Worm (Caenorhabditis elegans) whole organism, L1 larva: ENCODE measurements around the gene sir-2.3.

Source experiments
- blmp-1 ChIP-seq: fragments of 150-350 bp; optimal IDR thresholded peaks from 2 replicates; lab custom pipeline; 2014; ENCODE audit warnings: missing biosample characterization, missing genetic modification characterization
- ceh-88 ChIP-seq: fragments of 200-800 bp; sonication (Bioruptor generic); IDR thresholded peaks from 2 replicates; pipeline ENCODE4 v1.3.6; 2022; ENCODE audit warnings: missing genetic modification characterization, missing compliant biosample characterization
- ceh-90 ChIP-seq: sonication (generic microtip); optimal IDR thresholded peaks from 2 replicates; lab custom pipeline; 2016; ENCODE audit warnings: missing genetic modification characterization, missing compliant biosample characterization
- efl-1 ChIP-seq, 4 experiments: fragments of 150-350 bp; optimal IDR thresholded peaks in 3 of 4; peaks in 1 of 4; 1 replicate in 1 of 4; 2 replicates in 3 of 4; lab custom pipeline; 2014; ENCODE audit warnings: missing biosample characterization in 2 of 4, missing genetic modification characterization in 2 of 4, missing genetic modification reagents in 2 of 4
- efl-3 ChIP-seq: fragments of 200-800 bp; sonication (Bioruptor generic); optimal IDR thresholded peaks from 2 replicates; lab custom pipeline; 2018; ENCODE audit warnings: mild to moderate bottlenecking, missing genetic modification characterization, missing compliant biosample characterization
- egl-13 ChIP-seq: sonication (generic microtip); optimal IDR thresholded peaks from 2 replicates; lab custom pipeline; 2016; ENCODE audit warnings: missing genotype, missing genetic modification reagents, missing genetic modification characterization, missing compliant biosample characterization
- egl-27 ChIP-seq, 2 experiments: fragments of 150-350 bp in 1 of 2; sonication (generic microtip); optimal IDR thresholded peaks; 3 replicates each; lab custom pipeline; 2017 to 2018; ENCODE audit warnings: missing biosample characterization in 2 of 2, missing genetic modification characterization in 2 of 2, missing genetic modification reagents in 2 of 2
- elt-2 ChIP-seq: sonication (generic microtip); optimal IDR thresholded peaks from 2 replicates; lab custom pipeline; 2016; ENCODE audit warnings: missing genetic modification characterization, mild to moderate bottlenecking, inconsistent platforms, missing compliant biosample characterization, missing genetic modification reagents
- elt-3 ChIP-seq, 6 experiments: fragments of 150-350 bp in 1 of 6; sonication (generic microtip); optimal IDR thresholded peaks; 2 replicates each; lab custom pipeline; 2017 to 2018; ENCODE audit warnings: missing biosample characterization in 6 of 6, missing genetic modification characterization in 6 of 6, inconsistent platforms in 1 of 6
- ets-5 ChIP-seq: fragments of 200-800 bp; sonication (Bioruptor generic); IDR thresholded peaks from 2 replicates; pipeline ENCODE4 v1.3.6; 2022; ENCODE audit warnings: missing genetic modification characterization, missing compliant biosample characterization
- fkh-4 ChIP-seq: sonication (generic microtip); optimal IDR thresholded peaks from 2 replicates; lab custom pipeline; 2016; ENCODE audit warnings: missing compliant biosample characterization, missing genetic modification characterization, borderline replicate concordance
- fkh-8 ChIP-seq: sonication (generic microtip); optimal IDR thresholded peaks from 2 replicates; lab custom pipeline; 2016; ENCODE audit warnings: mild to moderate bottlenecking, missing genetic modification characterization, missing compliant biosample characterization
- hlh-4 ChIP-seq: sonication (generic microtip); optimal IDR thresholded peaks from 2 replicates; lab custom pipeline; 2016; ENCODE audit warnings: mild to moderate bottlenecking, missing genetic modification characterization, missing compliant biosample characterization
- hpl-2 ChIP-seq: fragments of 150-350 bp; optimal IDR thresholded peaks from 2 replicates; lab custom pipeline; 2014; ENCODE audit warnings: missing biosample characterization, missing genetic modification reagents, missing genetic modification characterization
- isw-1 ChIP-seq: fragments of 200-800 bp; sonication (Bioruptor generic); IDR thresholded peaks from 2 replicates; pipeline ENCODE4 v1.3.6; 2022; ENCODE audit warnings: missing genetic modification characterization, missing compliant biosample characterization
- jun-1 ChIP-seq: fragments of 150-350 bp; optimal IDR thresholded peaks from 2 replicates; lab custom pipeline; 2014; ENCODE audit warnings: missing biosample characterization, missing genetic modification reagents, missing genetic modification characterization
- lin-13 ChIP-seq: fragments of 150-350 bp; optimal IDR thresholded peaks from 2 replicates; lab custom pipeline; 2014; ENCODE audit warnings: missing biosample characterization, missing genetic modification reagents, missing genetic modification characterization
- lin-14 ChIP-seq: fragments of 200-800 bp; sonication (Bioruptor generic); optimal IDR thresholded peaks from 2 replicates; lab custom pipeline; 2018; ENCODE audit warnings: mild to moderate bottlenecking, missing genetic modification characterization, moderate library complexity, missing compliant biosample characterization
- lsy-2 ChIP-seq, 2 experiments: fragments of 150-350 bp; optimal IDR thresholded peaks; 2 replicates each; lab custom pipeline; 2014; ENCODE audit warnings: missing biosample characterization in 2 of 2, missing genetic modification characterization in 2 of 2
- mab-9 ChIP-seq: fragments of 200-800 bp; sonication (Bioruptor generic); IDR thresholded peaks from 2 replicates; pipeline ENCODE4 v1.3.6; 2022; ENCODE audit warnings: missing genetic modification reagents, missing genetic modification characterization, missing compliant biosample characterization
- mef-2 ChIP-seq: fragments of 150-350 bp; optimal IDR thresholded peaks from 2 replicates; lab custom pipeline; 2014; ENCODE audit warnings: missing biosample characterization, missing genetic modification characterization
- nhr-11 ChIP-seq: fragments of 150-350 bp; optimal IDR thresholded peaks from 2 replicates; lab custom pipeline; 2014; ENCODE audit warnings: missing biosample characterization, missing genetic modification characterization
- nhr-12 ChIP-seq: sonication (generic microtip); optimal IDR thresholded peaks from 2 replicates; lab custom pipeline; 2017; ENCODE audit warnings: missing biosample characterization, missing genetic modification characterization
- nhr-20 ChIP-seq: sonication (generic microtip); optimal IDR thresholded peaks from 2 replicates; lab custom pipeline; 2016; ENCODE audit warnings: mild to moderate bottlenecking, missing genetic modification characterization, missing compliant biosample characterization
- nhr-237 ChIP-seq: fragments of 150-350 bp; optimal IDR thresholded peaks from 2 replicates; lab custom pipeline; 2014; ENCODE audit warnings: missing biosample characterization, missing genetic modification characterization
- nhr-28 ChIP-seq: fragments of 150-350 bp; optimal IDR thresholded peaks from 2 replicates; lab custom pipeline; 2014; ENCODE audit warnings: missing biosample characterization, missing genetic modification characterization
- nhr-47 ChIP-seq: sonication (generic microtip); optimal IDR thresholded peaks from 2 replicates; lab custom pipeline; 2016; ENCODE audit warnings: mild to moderate bottlenecking, missing genetic modification characterization, moderate library complexity, missing compliant biosample characterization
- nhr-71 ChIP-seq: sonication (generic microtip); optimal IDR thresholded peaks from 2 replicates; lab custom pipeline; 2016; ENCODE audit warnings: mild to moderate bottlenecking, missing genetic modification characterization, moderate library complexity, missing compliant biosample characterization
- nhr-76 ChIP-seq: sonication (generic microtip); optimal IDR thresholded peaks from 2 replicates; lab custom pipeline; 2017; ENCODE audit warnings: missing biosample characterization, missing genetic modification characterization
- nhr-84 ChIP-seq: sonication (generic microtip); optimal IDR thresholded peaks from 2 replicates; lab custom pipeline; 2017; ENCODE audit warnings: missing biosample characterization, missing genetic modification characterization
- nhr-85 ChIP-seq: sonication (generic microtip); peaks from one replicate; lab custom pipeline; 2016; ENCODE audit warnings: missing genetic modification characterization, inconsistent platforms, missing compliant biosample characterization
- pag-3 ChIP-seq: sonication (generic microtip); optimal IDR thresholded peaks from 2 replicates; lab custom pipeline; 2017; ENCODE audit warnings: missing genetic modification characterization, mild to moderate bottlenecking, missing compliant biosample characterization, antibody characterized with exemption, borderline replicate concordance; ENCODE audit not compliant: insufficient read depth
- pax-3 ChIP-seq: fragments of 200-800 bp; sonication (Bioruptor generic); optimal IDR thresholded peaks from 2 replicates; lab custom pipeline; 2018; ENCODE audit warnings: mild to moderate bottlenecking, missing genetic modification characterization, moderate library complexity, missing compliant biosample characterization
- pqm-1 ChIP-seq: sonication (generic microtip); optimal IDR thresholded peaks from 3 replicates; lab custom pipeline; 2017; ENCODE audit warnings: missing biosample characterization, missing genetic modification characterization
- rnt-1 ChIP-seq: sonication (generic microtip); optimal IDR thresholded peaks from 2 replicates; lab custom pipeline; 2016; ENCODE audit warnings: mild to moderate bottlenecking, missing genetic modification characterization, moderate library complexity, missing compliant biosample characterization
- skn-1 ChIP-seq: fragments of 150-350 bp; optimal IDR thresholded peaks from 2 replicates; lab custom pipeline; 2014; ENCODE audit warnings: missing biosample characterization, missing genetic modification characterization
- snu-23 ChIP-seq: sonication (generic microtip); optimal IDR thresholded peaks from 2 replicates; lab custom pipeline; 2016; ENCODE audit warnings: missing genetic modification characterization, missing compliant biosample characterization
- sup-37 ChIP-seq: fragments of 200-800 bp; sonication (Bioruptor generic); optimal IDR thresholded peaks from 2 replicates; lab custom pipeline; 2018; ENCODE audit warnings: mild to moderate bottlenecking, missing genetic modification characterization, missing compliant biosample characterization
- tbx-2 ChIP-seq: sonication (generic microtip); optimal IDR thresholded peaks from 2 replicates; lab custom pipeline; 2016; ENCODE audit warnings: missing genetic modification characterization, missing compliant biosample characterization
- unc-30 ChIP-seq: sonication (generic microtip); optimal IDR thresholded peaks from 2 replicates; lab custom pipeline; 2017; ENCODE audit warnings: missing biosample characterization, missing genetic modification characterization
- unc-62 ChIP-seq: fragments of 150-350 bp; optimal IDR thresholded peaks from 2 replicates; lab custom pipeline; 2014; ENCODE audit warnings: missing biosample characterization, missing genetic modification reagents, missing genetic modification characterization
- xbp-1 ChIP-seq: sonication (generic microtip); optimal IDR thresholded peaks from 2 replicates; lab custom pipeline; 2016; ENCODE audit warnings: missing genetic modification characterization, missing compliant biosample characterization
- zag-1 ChIP-seq: fragments of 150-350 bp; optimal IDR thresholded peaks from 2 replicates; lab custom pipeline; 2014; ENCODE audit warnings: missing biosample characterization, missing genetic modification characterization
- zip-4 ChIP-seq: fragments of 200-800 bp; sonication (Bioruptor generic); optimal IDR thresholded peaks from 2 replicates; lab custom pipeline; 2018; ENCODE audit warnings: mild to moderate bottlenecking, missing genetic modification characterization, moderate library complexity, missing compliant biosample characterization
- ztf-11 ChIP-seq, 2 experiments: sonication (generic microtip); optimal IDR thresholded peaks; 2 replicates each; lab custom pipeline; 2016 to 2017; ENCODE audit warnings: missing genetic modification characterization in 2 of 2, missing biosample characterization in 1 of 2, missing compliant biosample characterization in 1 of 2
- ztf-4 ChIP-seq: fragments of 150-350 bp; optimal IDR thresholded peaks from 2 replicates; lab custom pipeline; 2014; ENCODE audit warnings: missing biosample characterization, missing genetic modification characterization

Gene sir-2.3

ce11 chrX:13340970-13341369, 9.5 kb downstream of the sir-2.3 start (continued):
- TF ChIP-seq ceh-90 (tag; lab: Kevin White, UChicago) (no peak), skn-1 (tag; lab: Kevin White, UChicago) (no peak), unc-30 (no peak), nhr-28 (tag; lab: Kevin White, UChicago) (no peak), zip-4 (GFP tag; lab: Kevin White, UChicago) (no peak), ceh-88 (GFP tag; lab: Robert Waterston, UW) (no peak), pag-3 (tag; lab: Kevin White, UChicago) (peak; percentile 64), snu-23 (GFP tag; lab: Kevin White, UChicago) (peak; percentile 59), fkh-4 (tag; lab: Kevin White, UChicago) (no peak), elt-2 (tag; lab: Kevin White, UChicago) (no peak), mef-2 (no peak), lin-14 (GFP tag; lab: Kevin White, UChicago) (peak; percentile 81), blmp-1 (tag; lab: Kevin White, UChicago) (no peak), nhr-12 (tag; lab: Kevin White, UChicago) (no peak), ztf-11 (tag; optimal IDR thresholded peaks at IDR 0.05; lab: Kevin White, UChicago) (no peak), unc-62 (GFP tag; lab: Kevin White, UChicago) (no peak), hlh-4 (tag; lab: Kevin White, UChicago) (no peak), pqm-1 (tag; lab: Kevin White, UChicago) (no peak), nhr-47 (tag; lab: Kevin White, UChicago) (no peak), nhr-71 (peak; percentile 86), lsy-2 (tag; optimal IDR thresholded peaks at IDR 0.05; lab: Kevin White, UChicago) (peak; percentile 10 to 59), nhr-85 (tag; lab: Kevin White, UChicago) (peak; percentile 51)

- TF ChIP-seq xbp-1 (tag; lab: Kevin White, UChicago) (no peak), elt-2 (tag; lab: Kevin White, UChicago) (peak; percentile 42), efl-1 (optimal IDR thresholded peaks at IDR 0.05; lab: Kevin White, UChicago) (no peak), efl-1 (GFP tag; optimal IDR thresholded peaks at IDR 0.05 in 1 of 2; lab: Kevin White, UChicago) (peak in 1 of 2 experiments; percentile 71)
These were observed 10.4 kb downstream of the sir-2.3 start for ce11 chrX:13341853-13342252.

ce11 chrX:13347251-13347650, 15.8 kb downstream of the sir-2.3 start:
- TF ChIP-seq nhr-11 (tag; lab: Kevin White, UChicago) = peak; percentile 29
- peak; percentile 61 for TF ChIP-seq nhr-47 (tag; lab: Kevin White, UChicago)
- no peak for TF ChIP-seq efl-1 (optimal IDR thresholded peaks at IDR 0.05; lab: Kevin White, UChicago)
- TF ChIP-seq efl-1 (GFP tag; optimal IDR thresholded peaks at IDR 0.05 in 1 of 2; lab: Kevin White, UChicago) = peak in 1 of 2 experiments; percentile 2
- TF ChIP-seq hlh-4 (tag; lab: Kevin White, UChicago) = peak; percentile 98
- no peak for TF ChIP-seq egl-27 (tag; optimal IDR thresholded peaks at IDR 0.05; lab: Kevin White, UChicago)
- peak; percentile 60 for TF ChIP-seq fkh-8 (tag; lab: Kevin White, UChicago)
- peak; percentile 61 for TF ChIP-seq nhr-71
- TF ChIP-seq ztf-11 (tag; optimal IDR thresholded peaks at IDR 0.05; lab: Kevin White, UChicago) = no peak
- TF ChIP-seq sup-37 = no peak

- no peak for TF ChIP-seq efl-3 (GFP tag; lab: Kevin White, UChicago)
- TF ChIP-seq nhr-28 (tag; lab: Kevin White, UChicago) = no peak
- TF ChIP-seq egl-13 (tag; lab: Kevin White, UChicago) = no peak
- TF ChIP-seq nhr-85 (tag; lab: Kevin White, UChicago) = peak; percentile 91
- TF ChIP-seq elt-3 (tag; optimal IDR thresholded peaks at IDR 0.05; lab: Kevin White, UChicago) = peak in 5 of 6 experiments; percentile 22 to 96 (median 69)
- TF ChIP-seq pax-3 (tag; lab: Kevin White, UChicago) = no peak
- TF ChIP-seq mab-9 = no peak
- TF ChIP-seq nhr-237 = no peak
- peak; percentile 77 for TF ChIP-seq lin-14 (GFP tag; lab: Kevin White, UChicago)
- peak; percentile 91 for TF ChIP-seq nhr-20
- peak; percentile 82 for TF ChIP-seq tbx-2 (tag; lab: Kevin White, UChicago)
- TF ChIP-seq jun-1 (tag; lab: Kevin White, UChicago) = no peak
- TF ChIP-seq isw-1 = no peak
- no peak for TF ChIP-seq ztf-11 (tag; optimal IDR thresholded peaks at IDR 0.05; lab: Kevin White, UChicago)
- TF ChIP-seq ztf-4 (tag; lab: Kevin White, UChicago) = peak; percentile 7
- no peak for TF ChIP-seq nhr-76
- TF ChIP-seq hpl-2 (GFP tag; lab: Kevin White, UChicago) = no peak
- TF ChIP-seq ets-5 = no peak
- TF ChIP-seq lin-13 (GFP tag; lab: Kevin White, UChicago) = peak; percentile 33
- no peak for TF ChIP-seq zag-1 (tag; lab: Kevin White, UChicago)
- no peak for TF ChIP-seq unc-62 (GFP tag; lab: Kevin White, UChicago)
- TF ChIP-seq rnt-1 (tag; lab: Kevin White, UChicago) = peak; percentile 11
- TF ChIP-seq nhr-84 (tag; lab: Kevin White, UChicago) = no peak
These were observed 16.9 kb downstream of the sir-2.3 start for ce11 chrX:13348417-13348816.
